Fruit fly (Drosophila melanogaster) whole organism, embryonic: ENCODE data around the gene Atu.
A peak's percentile ranks its signal among the peaks of the same experiment; 100 is the strongest.

Source experiments
- Antp ChIP-seq: fragments of 200-800 bp; sonication (Bioruptor generic); optimal IDR thresholded peaks from 3 replicates; lab custom pipeline; 2016; ENCODE audit warnings: missing biosample characterization, missing genetic modification characterization
- CG10543 ChIP-seq: fragments of 200-800 bp; sonication (Bioruptor generic); optimal IDR thresholded peaks from 3 replicates; lab custom pipeline; 2017; ENCODE audit warnings: missing biosample characterization, mild to moderate bottlenecking, missing genetic modification characterization, moderate library complexity
- CG13775 ChIP-seq: fragments of 200-800 bp; sonication (Bioruptor generic); optimal IDR thresholded peaks from 3 replicates; lab custom pipeline; 2017; ENCODE audit warnings: missing biosample characterization, mild to moderate bottlenecking, missing genetic modification characterization
- CG15269 ChIP-seq: fragments of 200-800 bp; sonication (Bioruptor generic); optimal IDR thresholded peaks from 2 replicates; lab custom pipeline; 2018; ENCODE audit warnings: missing biosample characterization, mild to moderate bottlenecking, missing genetic modification characterization, moderate library complexity
- CG15514 ChIP-seq: fragments of 200-800 bp; sonication (Bioruptor generic); optimal IDR thresholded peaks from 3 replicates; lab custom pipeline; 2017; ENCODE audit warnings: missing biosample characterization, missing genetic modification characterization, mild to moderate bottlenecking, moderate library complexity, missing genetic modification reagents
- CG1602 ChIP-seq: fragments of 200-800 bp; sonication (Bioruptor generic); optimal IDR thresholded peaks from 3 replicates; lab custom pipeline; 2016; ENCODE audit warnings: missing biosample characterization, missing genetic modification characterization
- CG18476 ChIP-seq: fragments of 200-800 bp; sonication (Bioruptor generic); optimal IDR thresholded peaks from 2 replicates; lab custom pipeline; 2016; ENCODE audit warnings: missing biosample characterization, mild to moderate bottlenecking, missing genetic modification characterization
- CG18764 ChIP-seq: fragments of 200-800 bp; sonication (Bioruptor generic); optimal IDR thresholded peaks from 3 replicates; lab custom pipeline; 2016; ENCODE audit warnings: missing biosample characterization, missing genetic modification characterization
- CG31441 ChIP-seq: fragments of 200-800 bp; sonication (Bioruptor generic); IDR thresholded peaks from 2 replicates; pipeline ENCODE4 v1.3.6; 2022; ENCODE audit warnings: missing biosample characterization, missing genetic modification characterization
- CG3163 ChIP-seq: fragments of 200-800 bp; sonication (Bioruptor generic); optimal IDR thresholded peaks from 3 replicates; lab custom pipeline; 2016; ENCODE audit warnings: missing biosample characterization, missing genetic modification characterization
- CG32532 ChIP-seq: fragments of 200-800 bp; sonication (Bioruptor generic); IDR thresholded peaks from 2 replicates; pipeline ENCODE4 v1.3.6; 2022; ENCODE audit warnings: missing biosample characterization, missing genetic modification characterization
- CG4617 ChIP-seq: fragments of 200-800 bp; sonication (Bioruptor generic); optimal IDR thresholded peaks from 3 replicates; lab custom pipeline; 2016; ENCODE audit warnings: missing biosample characterization, missing genetic modification characterization, borderline replicate concordance
- CG4707 ChIP-seq: fragments of 200-800 bp; sonication (Bioruptor generic); optimal IDR thresholded peaks from 2 replicates; lab custom pipeline; 2018; ENCODE audit warnings: missing biosample characterization, mild to moderate bottlenecking, missing genetic modification characterization, moderate library complexity
- CG9932 ChIP-seq: fragments of 200-800 bp; sonication (Bioruptor generic); IDR thresholded peaks from 2 replicates; pipeline ENCODE4 v1.3.6; 2022; ENCODE audit warnings: missing biosample characterization, missing genetic modification characterization
- D ChIP-seq, 2 experiments: fragments of 200-800 bp in 1 of 2; fragments of >200 bp in 1 of 2; sonication (Bioruptor generic) in 1 of 2; optimal IDR thresholded peaks; 2 replicates in 1 of 2; 3 replicates in 1 of 2; lab custom pipeline; 2017; ENCODE audit warnings: mild to moderate bottlenecking in 1 of 2, missing biosample characterization in 1 of 2, missing genetic modification characterization in 1 of 2, missing genetic modification reagents in 1 of 2
- Dad ChIP-seq: fragments of 200-800 bp; sonication (Bioruptor generic); optimal IDR thresholded peaks from 3 replicates; lab custom pipeline; 2016; ENCODE audit warnings: missing biosample characterization, missing genetic modification characterization
- E2f1 ChIP-seq: fragments of 200-800 bp; sonication (Bioruptor generic); IDR thresholded peaks from 2 replicates; pipeline ENCODE4 v1.3.6; 2022; ENCODE audit warnings: missing biosample characterization, missing genetic modification characterization
- HmgD ChIP-seq: fragments of 200-800 bp; sonication (Bioruptor generic); optimal IDR thresholded peaks from 3 replicates; lab custom pipeline; 2016; ENCODE audit warnings: missing biosample characterization, missing genetic modification characterization
- Meics ChIP-seq: fragments of 200-800 bp; sonication (Bioruptor generic); optimal IDR thresholded peaks from 2 replicates; lab custom pipeline; 2017; ENCODE audit warnings: missing biosample characterization, mild to moderate bottlenecking, missing genetic modification characterization
- Mes4 ChIP-seq: fragments of 200-800 bp; sonication (Bioruptor generic); optimal IDR thresholded peaks from 2 replicates; lab custom pipeline; 2016; ENCODE audit warnings: missing biosample characterization, missing genetic modification characterization
- Nf-YC ChIP-seq: fragments of 200-800 bp; optimal IDR thresholded peaks from 3 replicates; lab custom pipeline; 2019; ENCODE audit warnings: missing biosample characterization, mild to moderate bottlenecking, missing genetic modification characterization, moderate library complexity
- Pdp1 ChIP-seq, 2 experiments: fragments of 200-800 bp; sonication (Bioruptor generic); optimal IDR thresholded peaks; 3 replicates each; lab custom pipeline; 2016; ENCODE audit warnings: missing biosample characterization in 2 of 2, missing genetic modification characterization in 2 of 2, mild to moderate bottlenecking in 1 of 2, moderate library complexity in 1 of 2
- Poxn ChIP-seq: fragments of 200-800 bp; sonication (Bioruptor generic); IDR thresholded peaks from 2 replicates; pipeline ENCODE4 v1.3.6; 2022; ENCODE audit warnings: missing biosample characterization, missing genetic modification characterization
- Ptx1 ChIP-seq: fragments of 200-800 bp; sonication (Bioruptor generic); IDR thresholded peaks from 2 replicates; pipeline ENCODE4 v1.3.6; 2022; ENCODE audit warnings: missing biosample characterization, missing genetic modification characterization
- Side ChIP-seq: fragments of 200-800 bp; sonication (Bioruptor generic); optimal IDR thresholded peaks from 2 replicates; lab custom pipeline; 2016; ENCODE audit warnings: missing biosample characterization, missing genetic modification characterization
- Six4 ChIP-seq: fragments of 200-800 bp; sonication (Bioruptor generic); optimal IDR thresholded peaks from 2 replicates; lab custom pipeline; 2016; ENCODE audit warnings: missing biosample characterization, missing genetic modification characterization
- Stat92E ChIP-seq, 3 experiments: fragments of >200 bp in 2 of 3; fragments of 200-800 bp in 1 of 3; sonication (Bioruptor generic) in 1 of 3; optimal IDR thresholded peaks; 2 replicates each; lab custom pipeline; 2017 to 2019; ENCODE audit warnings: missing biosample characterization in 3 of 3, missing genetic modification characterization in 3 of 3, mild to moderate bottlenecking in 1 of 3, moderate library complexity in 1 of 3
- Tbp ChIP-seq: fragments of >200 bp; optimal IDR thresholded peaks from 2 replicates; lab custom pipeline; 2018; ENCODE audit warnings: missing biosample characterization, missing genetic modification characterization
- Xbp1 ChIP-seq: fragments of 200-800 bp; sonication (Bioruptor generic); optimal IDR thresholded peaks from 3 replicates; lab custom pipeline; 2016; ENCODE audit warnings: missing biosample characterization, mild to moderate bottlenecking, missing genetic modification characterization
- amos ChIP-seq: fragments of 200-800 bp; sonication (Bioruptor generic); IDR thresholded peaks from 2 replicates; pipeline ENCODE4 v1.3.6; 2022; ENCODE audit warnings: missing biosample characterization, missing genetic modification characterization; ENCODE audit not compliant: partially characterized antibody
- ato ChIP-seq: fragments of 200-800 bp; sonication (Bioruptor generic); IDR thresholded peaks from 2 replicates; pipeline ENCODE4 v1.3.6; 2022; ENCODE audit warnings: missing biosample characterization, missing genetic modification characterization; ENCODE audit not compliant: partially characterized antibody
- caup ChIP-seq: fragments of 200-800 bp; sonication (Bioruptor generic); optimal IDR thresholded peaks from 3 replicates; lab custom pipeline; 2017; ENCODE audit warnings: missing biosample characterization, mild to moderate bottlenecking, missing genetic modification characterization, moderate library complexity; ENCODE audit not compliant: severe bottlenecking
- dimm ChIP-seq: fragments of 200-800 bp; sonication (Bioruptor generic); IDR thresholded peaks from 2 replicates; pipeline ENCODE4 v1.3.6; 2022; ENCODE audit warnings: missing biosample characterization, missing genetic modification characterization
- dmrt99B ChIP-seq: fragments of 200-800 bp; sonication (Bioruptor generic); optimal IDR thresholded peaks from 2 replicates; lab custom pipeline; 2018; ENCODE audit warnings: missing biosample characterization, mild to moderate bottlenecking, missing genetic modification characterization, moderate library complexity
- exex ChIP-seq: fragments of 200-800 bp; sonication (Bioruptor generic); optimal IDR thresholded peaks from 4 replicates; lab custom pipeline; 2018; ENCODE audit warnings: missing biosample characterization, mild to moderate bottlenecking, missing genetic modification characterization, moderate library complexity
- eyg ChIP-seq: fragments of 200-800 bp; sonication (Bioruptor generic); optimal IDR thresholded peaks from 3 replicates; lab custom pipeline; 2016; ENCODE audit warnings: missing biosample characterization, missing genetic modification characterization
- fd3F ChIP-seq: fragments of 200-800 bp; sonication (Bioruptor generic); optimal IDR thresholded peaks from 2 replicates; lab custom pipeline; 2018; ENCODE audit warnings: missing biosample characterization, mild to moderate bottlenecking, missing genetic modification characterization, moderate library complexity
- gcm2 ChIP-seq: fragments of 200-800 bp; sonication (Bioruptor generic); optimal IDR thresholded peaks from 2 replicates; lab custom pipeline; 2016; ENCODE audit warnings: missing biosample characterization, missing genetic modification characterization
- lola ChIP-seq, 3 experiments: fragments of >200 bp in 2 of 3; fragments of 200-800 bp in 1 of 3; sonication (Bioruptor generic) in 1 of 3; optimal IDR thresholded peaks; 2 replicates each; lab custom pipeline; 2017 to 2019; ENCODE audit warnings: missing biosample characterization in 3 of 3, missing genetic modification characterization in 3 of 3, mild to moderate bottlenecking in 1 of 3, moderate library complexity in 1 of 3
- maf-S ChIP-seq: fragments of 200-800 bp; sonication (Bioruptor generic); optimal IDR thresholded peaks from 2 replicates; lab custom pipeline; 2016; ENCODE audit warnings: missing biosample characterization, missing genetic modification characterization
- nau ChIP-seq: fragments of 200-800 bp; sonication (Bioruptor generic); optimal IDR thresholded peaks from 3 replicates; lab custom pipeline; 2017; ENCODE audit warnings: missing biosample characterization, mild to moderate bottlenecking, missing genetic modification characterization, missing genetic modification reagents
- odd ChIP-seq: fragments of 200-800 bp; sonication (Bioruptor generic); optimal IDR thresholded peaks from 2 replicates; lab custom pipeline; 2017; ENCODE audit warnings: missing biosample characterization, mild to moderate bottlenecking, missing genetic modification characterization
- pb ChIP-seq: fragments of 200-800 bp; sonication (Bioruptor generic); optimal IDR thresholded peaks from 3 replicates; lab custom pipeline; 2016; ENCODE audit warnings: missing biosample characterization, missing genetic modification characterization
- pnt ChIP-seq: fragments of 200-800 bp; sonication (Bioruptor generic); optimal IDR thresholded peaks from 3 replicates; lab custom pipeline; 2016; ENCODE audit warnings: missing biosample characterization, missing genetic modification characterization
- repo ChIP-seq: fragments of 200-800 bp; sonication (Bioruptor generic); optimal IDR thresholded peaks from 2 replicates; lab custom pipeline; 2016; ENCODE audit warnings: missing biosample characterization, missing genetic modification characterization
- sens ChIP-seq: fragments of 200-800 bp; sonication (Bioruptor generic); peaks from one replicate; lab custom pipeline; 2016; ENCODE audit warnings: missing biosample characterization, missing genetic modification characterization
- twi ChIP-seq: fragments of 200-800 bp; optimal IDR thresholded peaks from 2 replicates; lab custom pipeline; 2019; ENCODE audit warnings: missing biosample characterization, mild to moderate bottlenecking, missing genetic modification characterization, moderate library complexity
- wor ChIP-seq: fragments of 200-800 bp; sonication (Bioruptor generic); IDR thresholded peaks from 2 replicates; pipeline ENCODE4 v1.3.6; 2022; ENCODE audit warnings: missing biosample characterization, missing genetic modification characterization
- zen ChIP-seq: fragments of 200-800 bp; sonication (Bioruptor generic); optimal IDR thresholded peaks from 3 replicates; lab custom pipeline; 2018; ENCODE audit warnings: missing biosample characterization, mild to moderate bottlenecking, missing genetic modification characterization, moderate library complexity

The Atu gene

dm6 chr3R:5622985-5623630, 9.9 kb downstream of the Atu start (continued):
- TF ChIP-seq Side (GFP tag; lab: Kevin White, UChicago): peak; percentile 77
- peak; percentile 70 for TF ChIP-seq CG15269 (tag; lab: Kevin White, UChicago)
- TF ChIP-seq exex (tag; lab: Kevin White, UChicago): peak; percentile 79
- peak; percentile 75 for TF ChIP-seq repo (GFP tag; lab: Kevin White, UChicago)
- TF ChIP-seq CG15514 (GFP tag; lab: Kevin White, UChicago): peak; percentile 77
- TF ChIP-seq HmgD: peak; percentile 47
- no peak for TF ChIP-seq dimm (GFP tag; lab: Robert Waterston, UW)
- TF ChIP-seq odd: peak; percentile 83
- TF ChIP-seq Stat92E (GFP tag; optimal IDR thresholded peaks at IDR 0.05; lab: Kevin White, UChicago): peak in 1 of 3 experiments; percentile 78
- peak; percentile 71 for TF ChIP-seq fd3F (GFP tag; lab: Kevin White, UChicago)
- TF ChIP-seq pnt (GFP tag; lab: Kevin White, UChicago): peak; percentile 48
- peak; percentile 83 for TF ChIP-seq eyg (GFP tag; lab: Kevin White, UChicago)
- peak; percentile 56 for TF ChIP-seq Antp (GFP tag; lab: Kevin White, UChicago)
- no peak for TF ChIP-seq CG31441
- peak; percentile 67 for TF ChIP-seq Six4 (GFP tag; lab: Kevin White, UChicago)
- TF ChIP-seq Pdp1 (GFP tag; optimal IDR thresholded peaks at IDR 0.05; lab: Kevin White, UChicago): peak; percentile 35 to 87
- TF ChIP-seq CG9932: no peak
- no peak for TF ChIP-seq CG32532
- TF ChIP-seq Tbp (GFP tag; lab: Kevin White, UChicago): no peak
- TF ChIP-seq Nf-YC (tag; lab: Kevin White, UChicago): peak; percentile 43
- peak; percentile 25 for TF ChIP-seq gcm2 (GFP tag; lab: Kevin White, UChicago)
- TF ChIP-seq Meics: peak; percentile 78
- peak; percentile 72 for TF ChIP-seq twi (tag; lab: Kevin White, UChicago)
- peak; percentile 97 for TF ChIP-seq sens (GFP tag; lab: Kevin White, UChicago)
- peak; percentile 73 for TF ChIP-seq dmrt99B (tag; lab: Kevin White, UChicago)
- TF ChIP-seq Mes4 (GFP tag; lab: Kevin White, UChicago): peak; percentile 69
- no peak for TF ChIP-seq D (optimal IDR thresholded peaks at IDR 0.05; lab: Kevin White, UChicago)
- peak; percentile 85 for TF ChIP-seq D (GFP tag; optimal IDR thresholded peaks at IDR 0.05; lab: Kevin White, UChicago)
- TF ChIP-seq E2f1 (GFP tag; lab: Robert Waterston, UW): no peak
- peak; percentile 88 for TF ChIP-seq caup (GFP tag; lab: Kevin White, UChicago)
- no peak for TF ChIP-seq Ptx1
- TF ChIP-seq CG1602 (GFP tag; lab: Kevin White, UChicago): peak; percentile 54
- peak; percentile 89 for TF ChIP-seq CG4707 (GFP tag; lab: Kevin White, UChicago)
- TF ChIP-seq nau (GFP tag; lab: Kevin White, UChicago): peak; percentile 83
- peak; percentile 45 for TF ChIP-seq CG4617 (GFP tag; lab: Kevin White, UChicago)
- TF ChIP-seq maf-S (GFP tag; lab: Kevin White, UChicago): peak; percentile 34
- TF ChIP-seq ato (GFP tag; lab: Robert Waterston, UW): no peak
- peak; percentile 52 for TF ChIP-seq CG13775 (GFP tag; lab: Kevin White, UChicago)
- peak; percentile 72 for TF ChIP-seq pb (GFP tag; lab: Kevin White, UChicago)
- peak; percentile 63 for TF ChIP-seq Dad (GFP tag; lab: Kevin White, UChicago)
- peak; percentile 64 for TF ChIP-seq CG3163 (GFP tag; lab: Kevin White, UChicago)
- TF ChIP-seq wor: no peak
- TF ChIP-seq CG18764 (GFP tag; lab: Kevin White, UChicago): peak; percentile 70
- TF ChIP-seq CG10543 (GFP tag; lab: Kevin White, UChicago): peak; percentile 90
- TF ChIP-seq Poxn (GFP tag; lab: Robert Waterston, UW): no peak
- peak; percentile 92 for TF ChIP-seq zen (tag; lab: Kevin White, UChicago)
- peak; percentile 64 for TF ChIP-seq CG18476 (GFP tag; lab: Kevin White, UChicago)
- TF ChIP-seq Xbp1 (GFP tag; lab: Kevin White, UChicago): peak; percentile 25
- TF ChIP-seq amos: no peak
- peak in 1 of 3 experiments; percentile 66 for TF ChIP-seq lola (GFP tag; optimal IDR thresholded peaks at IDR 0.05; lab: Kevin White, UChicago)
